Worm (Caenorhabditis elegans): ENCODE data around the gene nspa-8.
A peak's percentile ranks its signal among the peaks of the same experiment; 100 is the strongest.

Gene nspa-8

DNA sequence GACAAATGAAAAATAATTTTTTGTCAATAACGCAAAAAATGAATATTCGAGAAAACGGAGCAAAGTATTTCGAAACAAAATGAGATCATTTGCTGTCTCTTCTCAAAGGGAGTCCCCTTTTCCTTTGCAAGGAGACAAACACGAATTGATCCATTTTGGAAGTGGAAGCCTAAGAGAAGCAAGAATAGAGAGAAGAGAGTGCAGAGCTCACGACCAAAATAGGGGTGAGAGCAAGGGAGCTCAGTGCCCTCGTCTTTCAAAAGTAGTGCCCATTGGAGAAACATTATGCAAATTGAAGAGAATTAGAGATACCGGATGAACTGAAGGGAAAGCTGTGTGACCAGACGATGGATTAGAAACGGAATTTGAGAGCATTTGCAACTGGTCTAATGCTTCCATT, 24.4 kb upstream of the nspa-8 start (continued):
- no peak for TF ChIP-seq nhr-76 (tag; optimal IDR thresholded peaks at IDR 0.05)
- TF ChIP-seq rbr-2 (tag; optimal IDR thresholded peaks at IDR 0.05), result peak; percentile 9
- peak; percentile 25 for TF ChIP-seq ces-1 (GFP tag; optimal IDR thresholded peaks at IDR 0.05)

DNA sequence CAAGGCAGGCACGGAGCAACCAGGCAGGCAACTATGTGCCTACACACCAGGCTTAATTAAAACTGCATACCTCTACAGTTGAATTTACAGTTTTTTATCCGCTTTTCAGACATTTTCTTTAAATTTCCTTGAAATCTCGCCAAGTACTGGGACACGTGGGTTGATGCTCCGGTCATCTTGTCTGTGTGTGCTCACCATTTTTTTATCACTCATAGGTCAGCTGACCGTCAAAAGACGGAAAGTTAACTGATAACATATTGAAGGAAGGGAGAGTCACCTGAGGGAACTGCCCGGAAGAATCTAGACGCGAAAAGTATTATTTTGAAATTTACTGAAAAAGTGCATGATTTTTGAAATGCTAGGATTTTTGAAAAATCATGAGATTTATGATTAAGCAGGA, 23.7 kb upstream of the nspa-8 start:
- TF ChIP-seq nhr-76 (tag; optimal IDR thresholded peaks at IDR 0.05) (no peak), dmd-6 (GFP tag; IDR thresholded peaks at IDR 0.05) (peak; percentile 87), unc-62 (GFP tag; optimal IDR thresholded peaks at IDR 0.05 in 1 of 2) (peak in 1 of 2 experiments; percentile 96), unc-62 (tag; optimal IDR thresholded peaks at IDR 0.05) (no peak), pqm-1 (tag; optimal IDR thresholded peaks at IDR 0.05) (peak; percentile 31), nhr-28 (tag; optimal IDR thresholded peaks at IDR 0.05) (peak; percentile 61), mes-2 (tag; optimal IDR thresholded peaks at IDR 0.05; ENCODE audit: poor library complexity, severe bottlenecking) (peak; percentile 56), mxl-3 (GFP tag; optimal IDR thresholded peaks at IDR 0.05) (peak; percentile 81), hif-1 (tag; optimal IDR thresholded peaks at IDR 0.05) (peak in 1 of 2 experiments; percentile 54), dve-1 (tag; optimal IDR thresholded peaks at IDR 0.05; ENCODE audit: insufficient read depth) (peak; percentile 88), ctbp-1 (GFP tag; IDR thresholded peaks at IDR 0.05) (0 out of 2 replicates have a peak, but pooled peaks have one; percentile 39), lin-38 (GFP tag; IDR thresholded peaks at IDR 0.05) (0 out of 2 replicates have a peak, but pooled peaks have one; percentile 12), spr-3 (GFP tag; optimal IDR thresholded peaks at IDR 0.05) (no peak), ztf-11 (tag; optimal IDR thresholded peaks at IDR 0.05) (no peak), hlh-30 (tag; optimal IDR thresholded peaks at IDR 0.05; ENCODE audit: insufficient read depth) (peak; percentile 91), daf-16 (GFP tag; optimal IDR thresholded peaks at IDR 0.05) (peak in 1 of 2 experiments; percentile 34), daf-16 (tag; optimal IDR thresholded peaks at IDR 0.05) (peak; percentile 52), mdl-1 (tag; optimal IDR thresholded peaks at IDR 0.05) (peak in 1 of 2 experiments; percentile 84), F10B5.3 (tag; optimal IDR thresholded peaks at IDR 0.05) (no peak), hlh-11 (tag; optimal IDR thresholded peaks at IDR 0.05) (peak; percentile 90), php-3 (GFP tag; IDR thresholded peaks at IDR 0.05) (peak; percentile 51; the same call in 1 of the 2 replicates), mep-1 (tag; optimal IDR thresholded peaks at IDR 0.05) (peak; percentile 2), nhr-102 (tag; optimal IDR thresholded peaks at IDR 0.05) (peak; percentile 21), lin-13 (GFP tag; optimal IDR thresholded peaks at IDR 0.05) (no peak), lin-1 (GFP tag; IDR thresholded peaks at IDR 0.05) (peak; percentile 77), mdt-29 (GFP tag; IDR thresholded peaks at IDR 0.05) (peak; percentile 94), Y48G9A.11 (GFP tag; IDR thresholded peaks at IDR 0.05) (no peak), nhr-11 (tag; optimal IDR thresholded peaks at IDR 0.05) (peak; percentile 49), nhr-77 (tag; optimal IDR thresholded peaks at IDR 0.05) (peak; percentile 59), Y105C5A.15 (GFP tag; IDR thresholded peaks at IDR 0.05) (no peak), aha-1 (tag) (peak; percentile 48), nhr-48 (tag; optimal IDR thresholded peaks at IDR 0.05) (peak; percentile 44), nhr-25 (tag; optimal IDR thresholded peaks at IDR 0.05; ENCODE audit: borderline replicate concordance, insufficient read depth) (no peak), lsy-2 (tag; optimal IDR thresholded peaks at IDR 0.05) (peak in 1 of 2 experiments; percentile 5), hmg-1.1 (GFP tag; IDR thresholded peaks at IDR 0.05) (no peak)

DNA sequence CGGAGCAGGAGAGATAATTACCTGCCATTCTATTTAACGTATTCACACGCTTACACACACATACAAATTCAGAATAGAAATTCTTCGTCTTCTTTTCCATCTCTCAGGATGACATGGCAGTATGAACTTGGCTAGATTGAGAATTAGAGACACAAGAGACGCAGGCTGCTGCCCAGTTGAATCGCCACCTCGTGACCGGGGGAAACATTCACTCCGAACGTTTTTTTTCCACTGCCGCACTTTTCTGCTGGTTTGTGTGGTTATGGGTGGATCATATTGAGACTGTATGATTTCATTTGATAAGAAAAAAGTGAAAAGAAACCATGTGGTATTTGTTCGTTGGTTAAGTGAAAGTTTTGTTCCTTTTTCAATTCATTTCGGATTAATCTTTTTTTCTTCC, 22.8 kb upstream of the nspa-8 start:
- peak; percentile 53 for TF ChIP-seq lin-13 (GFP tag; optimal IDR thresholded peaks at IDR 0.05)
- no peak for TF ChIP-seq fkh-10 (GFP tag; optimal IDR thresholded peaks at IDR 0.05)
- TF ChIP-seq F49E8.2 (tag; optimal IDR thresholded peaks at IDR 0.05; ENCODE audit: borderline replicate concordance), result no peak
- TF ChIP-seq Y75B8A.6 (GFP tag; IDR thresholded peaks at IDR 0.05), result no peak; the same call in 1 of the 2 replicates
- TF ChIP-seq ztf-7 (tag; optimal IDR thresholded peaks at IDR 0.05), result no peak
- TF ChIP-seq zfp-3 (GFP tag; conservative IDR thresholded peaks at IDR 0.05), result peak; percentile 55; the same call in 1 of the 2 replicates
- no peak for TF ChIP-seq lin-15B (tag; optimal IDR thresholded peaks at IDR 0.05)
- no peak for TF ChIP-seq dmd-9 (GFP tag; IDR thresholded peaks at IDR 0.05)
- TF ChIP-seq madf-5 (GFP tag; IDR thresholded peaks at IDR 0.05), result no peak
- TF ChIP-seq vab-7 (GFP tag; IDR thresholded peaks at IDR 0.05), result 0 out of 2 replicates have a peak, but pooled peaks have one; percentile 4
- TF ChIP-seq ceh-82 (tag; optimal IDR thresholded peaks at IDR 0.05), result no peak
- TF ChIP-seq lin-29 (GFP tag; IDR thresholded peaks at IDR 0.05), result no peak
- no peak for TF ChIP-seq madf-9 (GFP tag; conservative IDR thresholded peaks at IDR 0.05)
- no peak for TF ChIP-seq ceh-62 (tag; optimal IDR thresholded peaks at IDR 0.05)
- peak; percentile 99 for TF ChIP-seq aha-1 (tag)
